Worm (Caenorhabditis elegans) whole organism, L4 larva: ENCODE measurements around the gene Y97E10AR.8.
A peak's percentile ranks its signal among the peaks of the same experiment; 100 is the strongest.

Experiments used
- F37D6.2 ChIP-seq: sonication (generic microtip); optimal IDR thresholded peaks from 2 replicates; lab custom pipeline; 2016; ENCODE audit warnings: mild to moderate bottlenecking, missing genetic modification characterization, missing compliant biosample characterization
- aly-2 ChIP-seq: sonication (generic microtip); optimal IDR thresholded peaks from 2 replicates; lab custom pipeline; 2018; ENCODE audit warnings: missing biosample characterization, missing genetic modification characterization
- ceh-32 ChIP-seq: sonication (generic microtip); optimal IDR thresholded peaks from 2 replicates; lab custom pipeline; 2016; ENCODE audit warnings: mild to moderate bottlenecking, missing genetic modification characterization, missing compliant biosample characterization; ENCODE audit not compliant: poor library complexity
- lsy-2 ChIP-seq, 2 experiments: fragments of 150-350 bp in 1 of 2; sonication (generic microtip) in 1 of 2; optimal IDR thresholded peaks; 2 replicates each; lab custom pipeline; 2014 to 2017; ENCODE audit warnings: missing biosample characterization in 2 of 2, missing genetic modification characterization in 2 of 2
- madf-9 ChIP-seq: fragments of 200-800 bp; sonication (Bioruptor generic); conservative IDR thresholded peaks from 2 replicates; pipeline ENCODE4 v1.3.6; 2022; ENCODE audit warnings: missing genetic modification reagents, missing genetic modification characterization, missing compliant biosample characterization
- nhr-11 ChIP-seq: fragments of 150-350 bp; optimal IDR thresholded peaks from 2 replicates; lab custom pipeline; 2014; ENCODE audit warnings: missing biosample characterization, missing genetic modification characterization
- nhr-237 ChIP-seq: sonication (generic microtip); optimal IDR thresholded peaks from 2 replicates; lab custom pipeline; 2017; ENCODE audit warnings: missing biosample characterization, missing genetic modification characterization
- nhr-28 ChIP-seq: fragments of 150-350 bp; optimal IDR thresholded peaks from 2 replicates; lab custom pipeline; 2014; ENCODE audit warnings: missing biosample characterization, missing genetic modification characterization
- snpc-1.2 ChIP-seq: fragments of 200-800 bp; sonication (Bioruptor generic); IDR thresholded peaks from 2 replicates; pipeline ENCODE4 v1.3.6; 2022; ENCODE audit warnings: missing genetic modification reagents, missing genetic modification characterization, missing compliant biosample characterization
- unc-39 ChIP-seq: sonication (generic microtip); optimal IDR thresholded peaks from 2 replicates; lab custom pipeline; 2017; ENCODE audit warnings: missing biosample characterization, missing genetic modification characterization

- TF ChIP-seq ceh-32 (no peak), snpc-1.2 (GFP tag; lab: Robert Waterston, UW) (no peak), madf-9 (GFP tag; lab: Robert Waterston, UW) (no peak), lsy-2 (tag; optimal IDR thresholded peaks at IDR 0.05; lab: Kevin White, UChicago) (no peak), unc-39 (tag; lab: Kevin White, UChicago) (no peak), nhr-11 (tag; lab: Kevin White, UChicago) (no peak), F37D6.2 (tag; lab: Kevin White, UChicago) (no peak), nhr-28 (peak; percentile 59), nhr-237 (tag; lab: Kevin White, UChicago) (no peak), aly-2 (tag; lab: Kevin White, UChicago) (no peak)
Measured at ce11 chrV:8016928-8017327, 11.8 kb downstream of the Y97E10AR.8 start, which contains the start of gene sptl-2.
